Fruit fly (Drosophila melanogaster): Measurements from ENCODE around the gene CG33702.

dm6 chr3L:9489627-9490026 is 23.6 kb downstream of the CG33702 start:
- TF ChIP-seq CG1620 (GFP tag; optimal IDR thresholded peaks at IDR 0.05) (no peak), kay (GFP tag; ENCODE audit: borderline replicate concordance) (no peak), cic (GFP tag; optimal IDR thresholded peaks at IDR 0.05) (no peak), CG14711 (tag; optimal IDR thresholded peaks at IDR 0.05) (no peak), cnc (optimal IDR thresholded peaks at IDR 0.05) (no peak), CG5204 (GFP tag; optimal IDR thresholded peaks at IDR 0.05) (no peak), bab1 (GFP tag; optimal IDR thresholded peaks at IDR 0.05) (no peak), Hr96 (GFP tag; optimal IDR thresholded peaks at IDR 0.05) (no peak), CG33017 (tag; optimal IDR thresholded peaks at IDR 0.05) (no peak), ovo (GFP tag; optimal IDR thresholded peaks at IDR 0.05) (no peak), Clk (GFP tag; optimal IDR thresholded peaks at IDR 0.05) (no peak)
